Worm (Caenorhabditis elegans) whole organism, young adult: ENCODE results near the gene atg-10.
A peak's percentile ranks its signal among the peaks of the same experiment; 100 is the strongest.

Experiments
- B0019.2 ChIP-seq: fragments of 200-800 bp; sonication (Bioruptor generic); conservative IDR thresholded peaks from 2 replicates; pipeline ENCODE4 v1.3.6; 2022; ENCODE audit warnings: missing genetic modification reagents, missing genetic modification characterization, missing compliant biosample characterization
- B0336.3 ChIP-seq: fragments of 200-800 bp; sonication (Bioruptor generic); IDR thresholded peaks from 2 replicates; pipeline ENCODE4 v1.3.6; 2022; ENCODE audit warnings: missing genetic modification characterization, missing compliant biosample characterization
- F22D6.2 ChIP-seq: sonication (generic microtip); optimal IDR thresholded peaks from 2 replicates; lab custom pipeline; 2016; ENCODE audit warnings: mild to moderate bottlenecking, missing genetic modification characterization, missing compliant biosample characterization
- F39B2.1 ChIP-seq: fragments of 200-800 bp; sonication (Bioruptor generic); IDR thresholded peaks from 2 replicates; pipeline ENCODE4 v1.3.6; 2022; ENCODE audit warnings: missing genetic modification reagents, missing genetic modification characterization, missing compliant biosample characterization
- F49E8.2 ChIP-seq: sonication (generic microtip); optimal IDR thresholded peaks from 3 replicates; lab custom pipeline; 2017; ENCODE audit warnings: missing genetic modification characterization, mild to moderate bottlenecking, missing compliant biosample characterization, antibody characterized with exemption, moderate library complexity; ENCODE audit not compliant: insufficient read depth
- F57A8.1 ChIP-seq: fragments of 200-800 bp; sonication (Bioruptor generic); optimal IDR thresholded peaks from 2 replicates; lab custom pipeline; 2018; ENCODE audit warnings: mild to moderate bottlenecking, missing genetic modification characterization, moderate library complexity, missing compliant biosample characterization
- K11D2.4 ChIP-seq: fragments of 200-800 bp; sonication (Bioruptor generic); IDR thresholded peaks from 2 replicates; pipeline ENCODE4 v1.3.6; 2022; ENCODE audit warnings: missing genetic modification reagents, missing genetic modification characterization, missing compliant biosample characterization
- Y79H2A.3 ChIP-seq: fragments of 200-800 bp; sonication (Bioruptor generic); conservative IDR thresholded peaks from 2 replicates; pipeline ENCODE4 v1.3.6; 2022; ENCODE audit warnings: missing genetic modification reagents, missing genetic modification characterization, missing compliant biosample characterization
- attf-3 ChIP-seq: fragments of 200-800 bp; sonication (Bioruptor generic); conservative IDR thresholded peaks from 2 replicates; pipeline ENCODE4 v1.3.6; 2022; ENCODE audit warnings: missing genetic modification reagents, missing genetic modification characterization, missing compliant biosample characterization
- ccch-3 ChIP-seq: fragments of 200-800 bp; sonication (Bioruptor generic); optimal IDR thresholded peaks from 2 replicates; lab custom pipeline; 2018; ENCODE audit warnings: mild to moderate bottlenecking, missing genetic modification characterization, missing compliant biosample characterization
- cebp-1 ChIP-seq, 2 experiments: fragments of 200-800 bp in 1 of 2; sonication (Bioruptor generic) in 1 of 2; sonication (generic microtip) in 1 of 2; IDR thresholded peaks in 1 of 2; optimal IDR thresholded peaks in 1 of 2; 2 replicates each; pipeline versions ENCODE4 v1.3.6 to Lab custom; 2017 to 2022; ENCODE audit warnings: missing compliant biosample characterization in 2 of 2, missing genetic modification characterization in 2 of 2, mild to moderate bottlenecking in 1 of 2, missing genetic modification reagents in 1 of 2, moderate library complexity in 1 of 2
- cebp-2 ChIP-seq: fragments of 200-800 bp; sonication (Bioruptor generic); IDR thresholded peaks from 2 replicates; pipeline ENCODE4 v1.3.6; 2022; ENCODE audit warnings: missing genetic modification characterization, missing compliant biosample characterization
- ceh-27 ChIP-seq: fragments of 200-800 bp; sonication (Bioruptor generic); optimal IDR thresholded peaks from 2 replicates; lab custom pipeline; 2018; ENCODE audit warnings: mild to moderate bottlenecking, missing genetic modification characterization, moderate library complexity, missing compliant biosample characterization
- dox-1 ChIP-seq: fragments of 200-800 bp; sonication (Bioruptor generic); IDR thresholded peaks from 2 replicates; pipeline ENCODE4 v1.3.6; 2022; ENCODE audit warnings: missing genetic modification reagents, missing genetic modification characterization, missing compliant biosample characterization
- efl-1 ChIP-seq: fragments of 150-350 bp; optimal IDR thresholded peaks from 2 replicates; lab custom pipeline; 2014; ENCODE audit warnings: missing biosample characterization, missing genetic modification reagents, missing genetic modification characterization
- egrh-3 ChIP-seq: fragments of 200-800 bp; sonication (Bioruptor generic); IDR thresholded peaks from 2 replicates; pipeline ENCODE4 v1.3.6; 2022; ENCODE audit warnings: missing genetic modification reagents, missing genetic modification characterization, missing compliant biosample characterization
- him-1 ChIP-seq: sonication (generic microtip); optimal IDR thresholded peaks from 2 replicates; lab custom pipeline; 2016; ENCODE audit warnings: missing genotype, missing genetic modification reagents, missing genetic modification characterization, missing compliant biosample characterization
- hmg-1.2 ChIP-seq: fragments of 200-800 bp; sonication (Bioruptor generic); IDR thresholded peaks from 2 replicates; pipeline ENCODE4 v1.3.6; 2022; ENCODE audit warnings: missing genetic modification reagents, missing genetic modification characterization, missing compliant biosample characterization
- let-526 ChIP-seq: fragments of 200-800 bp; sonication (Bioruptor generic); IDR thresholded peaks from 2 replicates; pipeline ENCODE4 v1.3.6; 2022; ENCODE audit warnings: missing genetic modification reagents, missing genetic modification characterization, missing compliant biosample characterization
- let-607 ChIP-seq, 2 experiments: fragments of 200-800 bp in 1 of 2; sonication (Bioruptor generic) in 1 of 2; sonication (generic microtip) in 1 of 2; optimal IDR thresholded peaks; 2 replicates each; lab custom pipeline; 2016 to 2018; ENCODE audit warnings: mild to moderate bottlenecking in 2 of 2, missing compliant biosample characterization in 2 of 2, missing genetic modification characterization in 2 of 2, moderate library complexity in 2 of 2, missing genotype in 1 of 2
- lin-35 ChIP-seq, 3 experiments: fragments of 150-350 bp in 2 of 3; sonication (generic microtip) in 1 of 3; optimal IDR thresholded peaks; 2 replicates each; lab custom pipeline; 2014 to 2018; ENCODE audit warnings: missing biosample characterization in 3 of 3, missing genetic modification characterization in 3 of 3, missing genetic modification reagents in 3 of 3
- mel-28 ChIP-seq: sonication (generic microtip); optimal IDR thresholded peaks from 2 replicates; lab custom pipeline; 2016; ENCODE audit warnings: borderline replicate concordance, mild to moderate bottlenecking, missing genetic modification characterization, missing compliant biosample characterization
- nfyb-1 ChIP-seq: fragments of 200-800 bp; sonication (Bioruptor generic); IDR thresholded peaks from 2 replicates; pipeline ENCODE4 v1.3.6; 2022; ENCODE audit warnings: missing genetic modification reagents, missing genetic modification characterization, missing compliant biosample characterization
- nhr-120 ChIP-seq: fragments of 200-800 bp; sonication (Bioruptor generic); IDR thresholded peaks from 2 replicates; pipeline ENCODE4 v1.3.6; 2022; ENCODE audit warnings: missing genetic modification characterization, missing compliant biosample characterization
- nhr-179 ChIP-seq: sonication (generic microtip); optimal IDR thresholded peaks from 2 replicates; lab custom pipeline; 2016; ENCODE audit warnings: mild to moderate bottlenecking, missing genetic modification characterization, missing compliant biosample characterization
- pbrm-1 ChIP-seq: fragments of 200-800 bp; sonication (Bioruptor generic); IDR thresholded peaks from 2 replicates; pipeline ENCODE4 v1.3.6; 2022; ENCODE audit warnings: missing genetic modification reagents, missing genetic modification characterization, missing compliant biosample characterization
- pha-4 ChIP-seq: fragments of 150-350 bp; sonication (generic microtip); optimal IDR thresholded peaks from 2 replicates; lab custom pipeline; 2014; ENCODE audit warnings: missing biosample characterization, missing genetic modification reagents, missing genetic modification characterization
- rcor-1 ChIP-seq: fragments of 200-800 bp; sonication (Bioruptor generic); IDR thresholded peaks from 2 replicates; pipeline ENCODE4 v1.3.6; 2022; ENCODE audit warnings: missing genetic modification reagents, missing genetic modification characterization, missing compliant biosample characterization
- repo-1 ChIP-seq: sonication (generic microtip); optimal IDR thresholded peaks from 2 replicates; lab custom pipeline; 2017; ENCODE audit warnings: mild to moderate bottlenecking, missing genetic modification characterization, missing compliant biosample characterization
- rpc-1 ChIP-seq, 2 experiments: fragments of 150-350 bp in 1 of 2; sonication (generic microtip) in 1 of 2; optimal IDR thresholded peaks; 2 replicates each; lab custom pipeline; 2014 to 2018; ENCODE audit warnings: missing biosample characterization in 1 of 2, missing genetic modification characterization in 1 of 2, missing genetic modification reagents in 1 of 2, missing genotype in 1 of 2
- sdz-38 ChIP-seq: sonication (generic microtip); optimal IDR thresholded peaks from 2 replicates; lab custom pipeline; 2016; ENCODE audit warnings: missing genotype, missing genetic modification characterization, missing compliant biosample characterization
- sptf-2 ChIP-seq: fragments of 200-800 bp; sonication (Bioruptor generic); optimal IDR thresholded peaks from 2 replicates; lab custom pipeline; 2018; ENCODE audit warnings: mild to moderate bottlenecking, missing genetic modification characterization, missing compliant biosample characterization
- tbp1 ChIP-seq: fragments of 200-800 bp; sonication (Bioruptor generic); optimal IDR thresholded peaks from 2 replicates; lab custom pipeline; 2018; ENCODE audit warnings: mild to moderate bottlenecking, missing genetic modification characterization, missing compliant biosample characterization
- tlf-1 ChIP-seq: fragments of 200-800 bp; sonication (Bioruptor generic); optimal IDR thresholded peaks from 2 replicates; lab custom pipeline; 2018; ENCODE audit warnings: mild to moderate bottlenecking, missing genetic modification characterization, missing compliant biosample characterization
- unc-130 ChIP-seq: sonication (generic microtip); optimal IDR thresholded peaks from 2 replicates; lab custom pipeline; 2016; ENCODE audit warnings: missing genetic modification reagents, missing genetic modification characterization, missing compliant biosample characterization
- unc-62 ChIP-seq: fragments of 150-350 bp; optimal IDR thresholded peaks from 2 replicates; lab custom pipeline; 2014; ENCODE audit warnings: missing biosample characterization, missing genetic modification reagents, missing genetic modification characterization

The atg-10 gene

ce11 chrII:8641131-8641530 is 17.8 kb upstream of the atg-10 start, which contains the start of gene D2085.7:
TSS of gene D2085.7 (plus strand) at chrII:8641381.
- TF ChIP-seq cebp-1 (GFP tag; IDR thresholded peaks at IDR 0.05; lab: Robert Waterston, UW) (no peak), cebp-1 (tag; optimal IDR thresholded peaks at IDR 0.05; lab: Kevin White, UChicago) (no peak), sptf-2 (GFP tag; lab: Kevin White, UChicago) (no peak), pbrm-1 (GFP tag; lab: Robert Waterston, UW) (no peak), unc-62 (GFP tag; lab: Kevin White, UChicago) (no peak), F39B2.1 (GFP tag; lab: Robert Waterston, UW) (no peak), unc-130 (GFP tag; lab: Kevin White, UChicago) (no peak), tlf-1 (no peak), hmg-1.2 (GFP tag; lab: Robert Waterston, UW) (peak; percentile 28; the same call in 1 of the 2 replicates)

- TF ChIP-seq B0019.2 (GFP tag; lab: Robert Waterston, UW) (no peak), dox-1 (no peak), lin-35 (GFP tag; optimal IDR thresholded peaks at IDR 0.05; lab: Kevin White, UChicago) (no peak), efl-1 (GFP tag; lab: Kevin White, UChicago) (no peak), let-607 (tag; optimal IDR thresholded peaks at IDR 0.05; lab: Kevin White, UChicago) (no peak), tbp1 (no peak), K11D2.4 (no peak), cebp-2 (no peak), ceh-27 (GFP tag; lab: Kevin White, UChicago) (no peak), pha-4 (tag; lab: Kevin White, UChicago) (no peak)
Observed at ce11 chrII:8642376-8642775, 16.6 kb upstream of the atg-10 start.

ce11 chrII:8643627-8644356 is 15.1 kb upstream of the atg-10 start:
- TF ChIP-seq nfyb-1 (GFP tag; lab: Robert Waterston, UW) (no peak), F22D6.2 (tag; lab: Kevin White, UChicago) (no peak), rcor-1 (no peak), sptf-2 (GFP tag; lab: Kevin White, UChicago) (no peak), repo-1 (no peak), sdz-38 (tag; lab: Kevin White, UChicago) (no peak), F39B2.1 (GFP tag; lab: Robert Waterston, UW) (no peak), F49E8.2 (tag; lab: Kevin White, UChicago) (no peak), egrh-3 (no peak), mel-28 (tag; lab: Kevin White, UChicago) (no peak), nhr-179 (tag; lab: Kevin White, UChicago) (no peak), ccch-3 (no peak), lin-35 (GFP tag; optimal IDR thresholded peaks at IDR 0.05; lab: Kevin White, UChicago) (no peak), rpc-1 (optimal IDR thresholded peaks at IDR 0.05; lab: Kevin White, UChicago) (no peak), rpc-1 (tag; optimal IDR thresholded peaks at IDR 0.05; lab: Kevin White, UChicago) (no peak)
- TF ChIP-seq, all 124 proteins: peak for 0

- TF ChIP-seq nhr-120 (GFP tag; lab: Robert Waterston, UW) (no peak), him-1 (no peak), F49E8.2 (tag; lab: Kevin White, UChicago) (no peak), F39B2.1 (GFP tag; lab: Robert Waterston, UW) (no peak), F57A8.1 (no peak), let-526 (GFP tag; lab: Robert Waterston, UW) (no peak), B0336.3 (GFP tag; lab: Robert Waterston, UW) (no peak), attf-3 (GFP tag; lab: Robert Waterston, UW) (no peak), Y79H2A.3 (GFP tag; lab: Robert Waterston, UW) (no peak)
- TF ChIP-seq, all 124 proteins: peak for 0
Observed at ce11 chrII:8646437-8646836, 12.5 kb upstream of the atg-10 start.
